Worm (Caenorhabditis elegans) whole organism, young adult: ENCODE results near the gene syf-2.

ENCODE experiments used
- C06A6.2 ChIP-seq: fragments of 200-800 bp; sonication (Bioruptor generic); conservative IDR thresholded peaks from 2 replicates; pipeline ENCODE4 v1.3.6; 2022; ENCODE audit warnings: missing genetic modification characterization, missing compliant biosample characterization
- D2030.7 ChIP-seq: fragments of 200-800 bp; sonication (Bioruptor generic); IDR thresholded peaks from 2 replicates; pipeline ENCODE4 v1.3.6; 2022; ENCODE audit warnings: missing genetic modification reagents, missing genetic modification characterization, missing compliant biosample characterization
- F33H1.4 ChIP-seq: fragments of 200-800 bp; sonication (Bioruptor generic); IDR thresholded peaks from 2 replicates; pipeline ENCODE4 v1.3.6; 2022; ENCODE audit warnings: missing genetic modification reagents, missing genetic modification characterization, missing compliant biosample characterization
- F57C9.4 ChIP-seq: sonication (generic microtip); optimal IDR thresholded peaks from 2 replicates; lab custom pipeline; 2017; ENCODE audit warnings: mild to moderate bottlenecking, missing genetic modification characterization, missing compliant biosample characterization
- ZK185.1 ChIP-seq: sonication (generic microtip); optimal IDR thresholded peaks from 2 replicates; lab custom pipeline; 2016; ENCODE audit warnings: mild to moderate bottlenecking, missing genetic modification characterization, missing compliant biosample characterization; ENCODE audit not compliant: poor library complexity, severe bottlenecking
- atf-7 ChIP-seq: sonication (generic microtip); optimal IDR thresholded peaks from 2 replicates; lab custom pipeline; 2017; ENCODE audit warnings: mild to moderate bottlenecking, missing genetic modification characterization, missing compliant biosample characterization
- ccch-3 ChIP-seq: fragments of 200-800 bp; sonication (Bioruptor generic); optimal IDR thresholded peaks from 2 replicates; lab custom pipeline; 2018; ENCODE audit warnings: mild to moderate bottlenecking, missing genetic modification characterization, missing compliant biosample characterization
- cebp-1 ChIP-seq, 2 experiments: fragments of 200-800 bp in 1 of 2; sonication (Bioruptor generic) in 1 of 2; sonication (generic microtip) in 1 of 2; IDR thresholded peaks in 1 of 2; optimal IDR thresholded peaks in 1 of 2; 2 replicates each; pipeline versions ENCODE4 v1.3.6 to Lab custom; 2017 to 2022; ENCODE audit warnings: missing compliant biosample characterization in 2 of 2, missing genetic modification characterization in 2 of 2, mild to moderate bottlenecking in 1 of 2, missing genetic modification reagents in 1 of 2, moderate library complexity in 1 of 2
- ceh-27 ChIP-seq: fragments of 200-800 bp; sonication (Bioruptor generic); optimal IDR thresholded peaks from 2 replicates; lab custom pipeline; 2018; ENCODE audit warnings: mild to moderate bottlenecking, missing genetic modification characterization, moderate library complexity, missing compliant biosample characterization
- dpl-1 ChIP-seq: fragments of 150-350 bp; optimal IDR thresholded peaks from 2 replicates; lab custom pipeline; 2014; ENCODE audit warnings: missing biosample characterization, missing genetic modification reagents, missing genetic modification characterization
- efl-1 ChIP-seq: fragments of 150-350 bp; optimal IDR thresholded peaks from 2 replicates; lab custom pipeline; 2014; ENCODE audit warnings: missing biosample characterization, missing genetic modification reagents, missing genetic modification characterization
- egrh-3 ChIP-seq: fragments of 200-800 bp; sonication (Bioruptor generic); IDR thresholded peaks from 2 replicates; pipeline ENCODE4 v1.3.6; 2022; ENCODE audit warnings: missing genetic modification reagents, missing genetic modification characterization, missing compliant biosample characterization
- ekl-4 ChIP-seq: fragments of 200-800 bp; sonication (Bioruptor generic); IDR thresholded peaks from 2 replicates; pipeline ENCODE4 v1.3.6; 2022; ENCODE audit warnings: missing genetic modification reagents, missing genetic modification characterization, missing compliant biosample characterization
- gei-17 ChIP-seq: fragments of 200-800 bp; sonication (Bioruptor generic); optimal IDR thresholded peaks from 2 replicates; lab custom pipeline; 2018; ENCODE audit warnings: mild to moderate bottlenecking, missing genetic modification characterization, missing compliant biosample characterization
- hlh-26 ChIP-seq: fragments of 200-800 bp; sonication (Bioruptor generic); conservative IDR thresholded peaks from 2 replicates; pipeline ENCODE4 v1.3.6; 2022; ENCODE audit warnings: missing genetic modification reagents, missing genetic modification characterization, missing compliant biosample characterization
- hsf-1 ChIP-seq: fragments of 200-800 bp; sonication (Bioruptor generic); IDR thresholded peaks from 2 replicates; pipeline ENCODE4 v1.3.6; 2022; ENCODE audit warnings: missing genetic modification reagents, missing genetic modification characterization, missing compliant biosample characterization
- lin-35 ChIP-seq, 3 experiments: fragments of 150-350 bp in 2 of 3; sonication (generic microtip) in 1 of 3; optimal IDR thresholded peaks; 2 replicates each; lab custom pipeline; 2014 to 2018; ENCODE audit warnings: missing biosample characterization in 3 of 3, missing genetic modification characterization in 3 of 3, missing genetic modification reagents in 3 of 3
- lin-40 ChIP-seq: sonication (generic microtip); optimal IDR thresholded peaks from 2 replicates; lab custom pipeline; 2016; ENCODE audit warnings: missing genetic modification characterization, mild to moderate bottlenecking, missing compliant biosample characterization, missing genotype, missing genetic modification reagents
- lin-54 ChIP-seq: fragments of 200-800 bp; sonication (Bioruptor generic); optimal IDR thresholded peaks from 2 replicates; lab custom pipeline; 2018; ENCODE audit warnings: mild to moderate bottlenecking, missing genetic modification characterization, missing compliant biosample characterization
- lsl-1 ChIP-seq: fragments of 200-800 bp; sonication (Bioruptor generic); optimal IDR thresholded peaks from 2 replicates; lab custom pipeline; 2018; ENCODE audit warnings: mild to moderate bottlenecking, missing genetic modification characterization, moderate library complexity, missing compliant biosample characterization
- madf-6 ChIP-seq: fragments of 200-800 bp; sonication (Bioruptor generic); IDR thresholded peaks from 2 replicates; pipeline ENCODE4 v1.3.6; 2022; ENCODE audit warnings: missing genetic modification reagents, missing genetic modification characterization, missing compliant biosample characterization
- mcd-1 ChIP-seq: fragments of 200-800 bp; sonication (Bioruptor generic); IDR thresholded peaks from 2 replicates; pipeline ENCODE4 v1.3.6; 2022; ENCODE audit warnings: missing genetic modification reagents, missing genetic modification characterization, missing compliant biosample characterization
- nfya-1 ChIP-seq: sonication (generic microtip); optimal IDR thresholded peaks from 2 replicates; lab custom pipeline; 2017; ENCODE audit warnings: antibody characterized with exemption, missing compliant biosample characterization, missing genetic modification characterization, borderline replicate concordance; ENCODE audit not compliant: insufficient read depth
- pha-4 ChIP-seq: fragments of 150-350 bp; sonication (generic microtip); optimal IDR thresholded peaks from 2 replicates; lab custom pipeline; 2014; ENCODE audit warnings: missing biosample characterization, missing genetic modification reagents, missing genetic modification characterization
- rcor-1 ChIP-seq: fragments of 200-800 bp; sonication (Bioruptor generic); IDR thresholded peaks from 2 replicates; pipeline ENCODE4 v1.3.6; 2022; ENCODE audit warnings: missing genetic modification reagents, missing genetic modification characterization, missing compliant biosample characterization
- repo-1 ChIP-seq: sonication (generic microtip); optimal IDR thresholded peaks from 2 replicates; lab custom pipeline; 2017; ENCODE audit warnings: mild to moderate bottlenecking, missing genetic modification characterization, missing compliant biosample characterization
- sea-2 ChIP-seq: fragments of 200-800 bp; sonication (Bioruptor generic); IDR thresholded peaks from 2 replicates; pipeline ENCODE4 v1.3.6; 2022; ENCODE audit warnings: missing genetic modification characterization, missing compliant biosample characterization
- snpc-1.3 ChIP-seq: sonication (generic microtip); optimal IDR thresholded peaks from 2 replicates; lab custom pipeline; 2017; ENCODE audit warnings: missing genetic modification characterization, mild to moderate bottlenecking, missing compliant biosample characterization, antibody characterized with exemption, moderate library complexity, missing genotype, missing genetic modification reagents; ENCODE audit not compliant: insufficient read depth
- snpc-4 ChIP-seq, 5 experiments: fragments of 150-350 bp in 1 of 5; sonication (generic microtip) in 4 of 5; optimal IDR thresholded peaks; 2 replicates each; lab custom pipeline; 2014 to 2018; ENCODE audit warnings: missing genetic modification characterization in 5 of 5, missing biosample characterization in 3 of 5, antibody characterized with exemption in 2 of 5, mild to moderate bottlenecking in 2 of 5, missing compliant biosample characterization in 2 of 5, missing genotype in 2 of 5, moderate library complexity in 2 of 5, missing genetic modification reagents in 1 of 5
- somi-1 ChIP-seq: fragments of 200-800 bp; sonication (Bioruptor generic); optimal IDR thresholded peaks from 2 replicates; lab custom pipeline; 2018; ENCODE audit warnings: mild to moderate bottlenecking, missing genetic modification characterization, missing compliant biosample characterization
- tlf-1 ChIP-seq: fragments of 200-800 bp; sonication (Bioruptor generic); optimal IDR thresholded peaks from 2 replicates; lab custom pipeline; 2018; ENCODE audit warnings: mild to moderate bottlenecking, missing genetic modification characterization, missing compliant biosample characterization
- unc-130 ChIP-seq: sonication (generic microtip); optimal IDR thresholded peaks from 2 replicates; lab custom pipeline; 2016; ENCODE audit warnings: missing genetic modification reagents, missing genetic modification characterization, missing compliant biosample characterization
- zfh-2 ChIP-seq: fragments of 200-800 bp; sonication (Bioruptor generic); conservative IDR thresholded peaks from 2 replicates; pipeline ENCODE4 v1.3.6; 2022; ENCODE audit warnings: missing genetic modification reagents, missing genetic modification characterization, missing compliant biosample characterization
- ztf-18 ChIP-seq: sonication (generic microtip); optimal IDR thresholded peaks from 2 replicates; lab custom pipeline; 2016; ENCODE audit warnings: missing genotype, mild to moderate bottlenecking, missing genetic modification characterization, missing compliant biosample characterization
- ztf-28 ChIP-seq: fragments of 200-800 bp; sonication (Bioruptor generic); IDR thresholded peaks from 2 replicates; pipeline ENCODE4 v1.3.6; 2022; ENCODE audit warnings: missing genetic modification reagents, missing genetic modification characterization, missing compliant biosample characterization

syf-2 gene

ce11 chrIII:7203130-7203775, 41.3 kb upstream of the syf-2 start:
- TF ChIP-seq repo-1, result no peak
- peak; percentile 26 for TF ChIP-seq somi-1 (GFP tag; lab: Kevin White, UChicago)
- no peak for TF ChIP-seq ztf-18 (tag; lab: Kevin White, UChicago)
- TF ChIP-seq tlf-1 (GFP tag; lab: Kevin White, UChicago), result no peak
- no peak for TF ChIP-seq nfya-1 (tag; lab: Kevin White, UChicago)
- no peak for TF ChIP-seq sea-2 (GFP tag; lab: Robert Waterston, UW)
- TF ChIP-seq cebp-1 (GFP tag; IDR thresholded peaks at IDR 0.05; lab: Robert Waterston, UW), result no peak
- no peak for TF ChIP-seq cebp-1 (tag; optimal IDR thresholded peaks at IDR 0.05; lab: Kevin White, UChicago)
- TF ChIP-seq F57C9.4 (tag; lab: Kevin White, UChicago), result no peak
- TF ChIP-seq lin-40 (tag; lab: Kevin White, UChicago), result peak; percentile 20

ce11 chrIII:7201378-7202256, 39.7 kb upstream of the syf-2 start, which contains the start of gene dpy-31:
dpy-31 (plus strand) TSS chrIII:7202206.
- TF ChIP-seq tlf-1 (GFP tag; lab: Kevin White, UChicago), result no peak
- TF ChIP-seq C06A6.2 (GFP tag; lab: Robert Waterston, UW), result no peak
- no peak for TF ChIP-seq hlh-26 (GFP tag; lab: Robert Waterston, UW)
- TF ChIP-seq zfh-2 (GFP tag; lab: Robert Waterston, UW), result no peak
- TF ChIP-seq pha-4, result no peak
- TF ChIP-seq, all 124 proteins: peak for 0

DNA sequence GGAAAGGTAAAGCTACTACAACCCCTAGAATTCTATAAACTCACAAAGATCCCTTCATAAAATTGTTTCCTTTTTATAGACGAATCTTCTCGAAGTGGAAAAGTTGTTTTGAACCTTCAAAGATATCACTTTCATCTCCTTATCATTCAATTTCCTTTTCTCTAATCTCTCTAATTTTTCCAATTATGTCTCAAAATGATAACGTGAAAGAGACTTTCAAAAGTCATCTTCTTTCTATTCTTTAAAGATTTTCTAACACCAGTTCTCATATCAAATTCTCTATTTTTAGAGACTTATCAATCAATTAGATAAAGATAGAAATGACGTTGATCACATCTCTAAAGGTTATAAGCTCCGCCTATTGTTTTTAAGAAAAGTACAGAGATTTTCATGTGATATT, 37.6 kb upstream of the syf-2 start:
- TF ChIP-seq snpc-1.3 (tag; lab: Kevin White, UChicago) (no peak), ekl-4 (no peak), ztf-28 (GFP tag; lab: Robert Waterston, UW) (no peak), ccch-3 (GFP tag; lab: Kevin White, UChicago) (no peak)

- TF ChIP-seq efl-1, result peak; percentile 90
- no peak for TF ChIP-seq madf-6
- TF ChIP-seq atf-7 (tag; lab: Kevin White, UChicago), result no peak
- peak; percentile 66 for TF ChIP-seq unc-130
- peak; percentile 11 for TF ChIP-seq lsl-1
- peak; percentile 55; the same call in 1 of the 2 replicates for TF ChIP-seq mcd-1 (GFP tag; lab: Robert Waterston, UW)
- peak; percentile 39 for TF ChIP-seq D2030.7 (GFP tag; lab: Robert Waterston, UW)
- peak; percentile 63 for TF ChIP-seq F33H1.4 (GFP tag; lab: Robert Waterston, UW)
- TF ChIP-seq gei-17 (GFP tag; lab: Kevin White, UChicago), result no peak
- peak in 2 of 3 experiments; percentile 32 to 93 for TF ChIP-seq lin-35 (GFP tag; optimal IDR thresholded peaks at IDR 0.05; lab: Kevin White, UChicago)
- peak; percentile 11 for TF ChIP-seq ztf-18 (tag; lab: Kevin White, UChicago)
- peak; percentile 50 for TF ChIP-seq ceh-27
- TF ChIP-seq snpc-4 (GFP tag; optimal IDR thresholded peaks at IDR 0.05; lab: Kevin White, UChicago), result no peak
- TF ChIP-seq snpc-4 (tag; optimal IDR thresholded peaks at IDR 0.05; lab: Kevin White, UChicago), result peak in 1 of 4 experiments; percentile 20
- TF ChIP-seq ccch-3 (GFP tag; lab: Kevin White, UChicago), result no peak
- peak; percentile 60 for TF ChIP-seq rcor-1 (GFP tag; lab: Robert Waterston, UW)
- TF ChIP-seq egrh-3 (GFP tag; lab: Robert Waterston, UW), result no peak
- peak; percentile 98 for TF ChIP-seq lin-54 (GFP tag; lab: Kevin White, UChicago)
- peak; percentile 70 for TF ChIP-seq dpl-1 (GFP tag; lab: Kevin White, UChicago)
- 0 out of 2 replicates have a peak, but pooled peaks have one; percentile 46 for TF ChIP-seq hsf-1 (GFP tag; lab: Robert Waterston, UW)
- TF ChIP-seq ZK185.1 (tag; lab: Kevin White, UChicago), result peak; percentile 55
Measured at ce11 chrIII:7198838-7199237, 36.9 kb upstream of the syf-2 start, which contains the start of gene pfd-5. pfd-5 (minus strand) TSS chrIII:7198884.
